Fruit fly (Drosophila melanogaster) whole organism, embryonic: ENCODE measurements around the gene CG18473.

ENCODE experiments used
- Adf1 ChIP-seq: fragments of 200-800 bp; sonication (Bioruptor generic); IDR thresholded peaks from 2 replicates; pipeline ENCODE4 v1.3.6; 2022; ENCODE audit warnings: missing biosample characterization, missing genetic modification characterization
- Atf3 ChIP-seq: fragments of 200-800 bp; sonication (Bioruptor generic); optimal IDR thresholded peaks from 3 replicates; lab custom pipeline; 2016; ENCODE audit warnings: missing biosample characterization, missing genetic modification characterization
- CG10565 ChIP-seq: fragments of 200-800 bp; sonication (Bioruptor generic); optimal IDR thresholded peaks from 3 replicates; lab custom pipeline; 2016; ENCODE audit warnings: missing biosample characterization, mild to moderate bottlenecking, missing genetic modification characterization
- CG11398 ChIP-seq: fragments of 200-800 bp; sonication (Bioruptor generic); optimal IDR thresholded peaks from 2 replicates; lab custom pipeline; 2016; ENCODE audit warnings: missing biosample characterization, missing genetic modification characterization
- CG11723 ChIP-seq: fragments of 200-800 bp; sonication (Bioruptor generic); optimal IDR thresholded peaks from 2 replicates; lab custom pipeline; 2017; ENCODE audit warnings: missing biosample characterization, mild to moderate bottlenecking, missing genetic modification characterization
- CG12219 ChIP-seq: fragments of 200-800 bp; sonication (Bioruptor generic); optimal IDR thresholded peaks from 3 replicates; lab custom pipeline; 2018; ENCODE audit warnings: missing biosample characterization, mild to moderate bottlenecking, missing genetic modification characterization
- CG13894 ChIP-seq: fragments of 200-800 bp; sonication (Bioruptor generic); optimal IDR thresholded peaks from 3 replicates; lab custom pipeline; 2018; ENCODE audit warnings: missing biosample characterization, mild to moderate bottlenecking, missing genetic modification characterization, moderate library complexity
- CG15514 ChIP-seq: fragments of 200-800 bp; sonication (Bioruptor generic); optimal IDR thresholded peaks from 3 replicates; lab custom pipeline; 2017; ENCODE audit warnings: missing biosample characterization, missing genetic modification characterization, mild to moderate bottlenecking, moderate library complexity, missing genetic modification reagents
- CG15601 ChIP-seq: fragments of 200-800 bp; sonication (Bioruptor generic); optimal IDR thresholded peaks from 3 replicates; lab custom pipeline; 2019; ENCODE audit warnings: missing biosample characterization, mild to moderate bottlenecking, missing genetic modification characterization, moderate library complexity
- CG17568 ChIP-seq: fragments of 200-800 bp; sonication (Bioruptor generic); optimal IDR thresholded peaks from 2 replicates; lab custom pipeline; 2018; ENCODE audit warnings: missing biosample characterization, mild to moderate bottlenecking, missing genetic modification characterization, moderate library complexity
- CG17829 ChIP-seq: fragments of 200-800 bp; optimal IDR thresholded peaks from 2 replicates; lab custom pipeline; 2019; ENCODE audit warnings: missing biosample characterization, mild to moderate bottlenecking, missing genetic modification characterization, moderate library complexity
- CG18262 ChIP-seq: fragments of 200-800 bp; optimal IDR thresholded peaks from 3 replicates; lab custom pipeline; 2019; ENCODE audit warnings: missing biosample characterization, mild to moderate bottlenecking, missing genetic modification characterization, moderate library complexity
- CG18476 ChIP-seq: fragments of 200-800 bp; sonication (Bioruptor generic); optimal IDR thresholded peaks from 2 replicates; lab custom pipeline; 2016; ENCODE audit warnings: missing biosample characterization, mild to moderate bottlenecking, missing genetic modification characterization
- CG2120 ChIP-seq: fragments of 200-800 bp; sonication (Bioruptor generic); optimal IDR thresholded peaks from 3 replicates; lab custom pipeline; 2016; ENCODE audit warnings: missing biosample characterization, missing genetic modification characterization
- CG2875 ChIP-seq: fragments of 200-800 bp; sonication (Bioruptor generic); optimal IDR thresholded peaks from 2 replicates; lab custom pipeline; 2017; ENCODE audit warnings: missing biosample characterization, mild to moderate bottlenecking, missing genetic modification characterization, missing genetic modification reagents
- CG30020 ChIP-seq: fragments of 200-800 bp; optimal IDR thresholded peaks from 2 replicates; lab custom pipeline; 2019; ENCODE audit warnings: missing biosample characterization, mild to moderate bottlenecking, missing genetic modification characterization, moderate library complexity
- CG30403 ChIP-seq: fragments of 200-800 bp; sonication (Bioruptor generic); optimal IDR thresholded peaks from 3 replicates; lab custom pipeline; 2016; ENCODE audit warnings: missing biosample characterization, missing genetic modification characterization
- CG34422 ChIP-seq: fragments of 200-800 bp; sonication (Bioruptor generic); IDR thresholded peaks from 3 replicates; pipeline ENCODE4 v1.3.6; 2022; ENCODE audit warnings: missing biosample characterization, missing genetic modification characterization
- CG7556 ChIP-seq: fragments of 200-800 bp; sonication (Bioruptor generic); optimal IDR thresholded peaks from 2 replicates; lab custom pipeline; 2017; ENCODE audit warnings: missing biosample characterization, mild to moderate bottlenecking, missing genetic modification characterization
- CG7839 ChIP-seq: fragments of 200-800 bp; sonication (Bioruptor generic); optimal IDR thresholded peaks from 3 replicates; lab custom pipeline; 2018; ENCODE audit warnings: missing biosample characterization, mild to moderate bottlenecking, missing genetic modification characterization, moderate library complexity
- CG8089 ChIP-seq: fragments of 200-800 bp; sonication (Bioruptor generic); optimal IDR thresholded peaks from 3 replicates; lab custom pipeline; 2016; ENCODE audit warnings: missing biosample characterization, missing genetic modification characterization
- CG9932 ChIP-seq: fragments of 200-800 bp; sonication (Bioruptor generic); IDR thresholded peaks from 2 replicates; pipeline ENCODE4 v1.3.6; 2022; ENCODE audit warnings: missing biosample characterization, missing genetic modification characterization
- D19A ChIP-seq: fragments of 200-800 bp; optimal IDR thresholded peaks from 3 replicates; lab custom pipeline; 2019; ENCODE audit warnings: missing biosample characterization, mild to moderate bottlenecking, missing genetic modification characterization, moderate library complexity
- Dek ChIP-seq: fragments of 200-800 bp; sonication (Bioruptor generic); optimal IDR thresholded peaks from 3 replicates; lab custom pipeline; 2019; ENCODE audit warnings: missing biosample characterization, mild to moderate bottlenecking, missing genetic modification characterization, moderate library complexity
- Dll ChIP-seq: fragments of 200-800 bp; sonication (Bioruptor generic); IDR thresholded peaks from 4 replicates; pipeline ENCODE4 v1.3.6; 2022; ENCODE audit warnings: missing biosample characterization, missing genetic modification characterization; ENCODE audit not compliant: partially characterized antibody
- Fer1 ChIP-seq: fragments of 200-800 bp; sonication (Bioruptor generic); optimal IDR thresholded peaks from 2 replicates; lab custom pipeline; 2017; ENCODE audit warnings: missing biosample characterization, mild to moderate bottlenecking, missing genetic modification characterization
- HLH3B ChIP-seq: fragments of 200-800 bp; sonication (Bioruptor generic); IDR thresholded peaks from 2 replicates; pipeline ENCODE4 v1.3.6; 2022; ENCODE audit warnings: missing biosample characterization, missing genetic modification characterization
- Hr51 ChIP-seq, 2 experiments: fragments of 200-800 bp; sonication (Bioruptor generic); optimal IDR thresholded peaks; 2 replicates in 1 of 2; 3 replicates in 1 of 2; lab custom pipeline; 2016 to 2018; ENCODE audit warnings: missing biosample characterization in 2 of 2, missing genetic modification characterization in 2 of 2, mild to moderate bottlenecking in 1 of 2, moderate library complexity in 1 of 2
- Hr78 ChIP-seq, 2 experiments: fragments of 200-800 bp in 1 of 2; fragments of >200 bp in 1 of 2; sonication (Bioruptor generic) in 1 of 2; optimal IDR thresholded peaks; 2 replicates each; lab custom pipeline; 2017 to 2019; ENCODE audit warnings: missing biosample characterization in 2 of 2, missing genetic modification characterization in 2 of 2, mild to moderate bottlenecking in 1 of 2, moderate library complexity in 1 of 2
- Med ChIP-seq: fragments of 200-800 bp; sonication (Bioruptor generic); peaks from one replicate; lab custom pipeline; 2016; ENCODE audit warnings: missing biosample characterization, missing genetic modification characterization, mild to moderate bottlenecking, inconsistent platforms, moderate library complexity
- Nf-YB ChIP-seq: fragments of 200-800 bp; sonication (Bioruptor generic); optimal IDR thresholded peaks from 3 replicates; lab custom pipeline; 2019; ENCODE audit warnings: missing biosample characterization, mild to moderate bottlenecking, missing genetic modification characterization, moderate library complexity
- PHDP ChIP-seq: fragments of 200-800 bp; sonication (Bioruptor generic); optimal IDR thresholded peaks from 3 replicates; lab custom pipeline; 2018; ENCODE audit warnings: missing biosample characterization, mild to moderate bottlenecking, missing genetic modification characterization, moderate library complexity
- Usf ChIP-seq: fragments of 200-800 bp; sonication (Bioruptor generic); optimal IDR thresholded peaks from 2 replicates; lab custom pipeline; 2017; ENCODE audit warnings: missing genotype, missing biosample characterization, missing genetic modification characterization
- YL-1 ChIP-seq: fragments of 200-800 bp; sonication (Bioruptor generic); optimal IDR thresholded peaks from 3 replicates; lab custom pipeline; 2017; ENCODE audit warnings: missing biosample characterization, mild to moderate bottlenecking, missing genetic modification characterization
- chm ChIP-seq: fragments of 200-800 bp; sonication (Bioruptor generic); IDR thresholded peaks from 2 replicates; pipeline ENCODE4 v1.3.6; 2022; ENCODE audit warnings: missing biosample characterization, missing genetic modification characterization
- dmrt11E ChIP-seq: fragments of 200-800 bp; sonication (Bioruptor generic); optimal IDR thresholded peaks from 3 replicates; lab custom pipeline; 2018; ENCODE audit warnings: missing biosample characterization, mild to moderate bottlenecking, missing genetic modification characterization, moderate library complexity
- dmrt99B ChIP-seq: fragments of 200-800 bp; sonication (Bioruptor generic); optimal IDR thresholded peaks from 2 replicates; lab custom pipeline; 2018; ENCODE audit warnings: missing biosample characterization, mild to moderate bottlenecking, missing genetic modification characterization, moderate library complexity
- grau ChIP-seq: fragments of 200-800 bp; optimal IDR thresholded peaks from 3 replicates; lab custom pipeline; 2019; ENCODE audit warnings: missing biosample characterization, mild to moderate bottlenecking, missing genetic modification characterization, moderate library complexity
- insv ChIP-seq, 2 experiments: fragments of 200-800 bp; sonication (Bioruptor generic); optimal IDR thresholded peaks; 3 replicates each; lab custom pipeline; 2016 to 2018; ENCODE audit warnings: missing biosample characterization in 2 of 2, missing genetic modification characterization in 2 of 2
- kah ChIP-seq: fragments of 200-800 bp; sonication (Bioruptor generic); optimal IDR thresholded peaks from 2 replicates; lab custom pipeline; 2018; ENCODE audit warnings: missing biosample characterization, mild to moderate bottlenecking, missing genetic modification characterization
- klu ChIP-seq: fragments of 200-800 bp; sonication (Bioruptor generic); IDR thresholded peaks from 2 replicates; pipeline ENCODE4 v1.3.6; 2022; ENCODE audit warnings: missing biosample characterization, missing genetic modification characterization
- lola ChIP-seq, 3 experiments: fragments of >200 bp in 2 of 3; fragments of 200-800 bp in 1 of 3; sonication (Bioruptor generic) in 1 of 3; optimal IDR thresholded peaks; 2 replicates each; lab custom pipeline; 2017 to 2019; ENCODE audit warnings: missing biosample characterization in 3 of 3, missing genetic modification characterization in 3 of 3, mild to moderate bottlenecking in 1 of 3, moderate library complexity in 1 of 3
- maf-S ChIP-seq: fragments of 200-800 bp; sonication (Bioruptor generic); optimal IDR thresholded peaks from 2 replicates; lab custom pipeline; 2016; ENCODE audit warnings: missing biosample characterization, missing genetic modification characterization
- odd ChIP-seq: fragments of 200-800 bp; sonication (Bioruptor generic); optimal IDR thresholded peaks from 2 replicates; lab custom pipeline; 2017; ENCODE audit warnings: missing biosample characterization, mild to moderate bottlenecking, missing genetic modification characterization
- p53 ChIP-seq: fragments of 200-800 bp; sonication (Bioruptor generic); optimal IDR thresholded peaks from 2 replicates; lab custom pipeline; 2016; ENCODE audit warnings: missing biosample characterization, missing genetic modification characterization
- repo ChIP-seq: fragments of 200-800 bp; sonication (Bioruptor generic); optimal IDR thresholded peaks from 2 replicates; lab custom pipeline; 2016; ENCODE audit warnings: missing biosample characterization, missing genetic modification characterization
- schlank ChIP-seq: fragments of 200-800 bp; sonication (Bioruptor generic); optimal IDR thresholded peaks from 2 replicates; lab custom pipeline; 2018; ENCODE audit warnings: missing biosample characterization, mild to moderate bottlenecking, missing genetic modification characterization
- zfh2 ChIP-seq: fragments of 200-800 bp; sonication (Bioruptor generic); optimal IDR thresholded peaks from 2 replicates; lab custom pipeline; 2016; ENCODE audit warnings: missing biosample characterization, missing genetic modification characterization

The CG18473 gene

dm6 chr3R:9342248-9342882 is 20.7 kb upstream of the CG18473 start (continued):
- TF ChIP-seq CG34422 (GFP tag; lab: Robert Waterston, UW) = peak; percentile 34; the same call in 1 of the 3 replicates
- peak; percentile 50 for TF ChIP-seq CG12219
- peak; percentile 91 for TF ChIP-seq Med (GFP tag; lab: Kevin White, UChicago)
- peak; percentile 6; the same call in 1 of the 2 replicates for TF ChIP-seq chm (GFP tag; lab: Robert Waterston, UW)
- TF ChIP-seq CG15514 = peak; percentile 69
- TF ChIP-seq Hr78 (GFP tag; optimal IDR thresholded peaks at IDR 0.05; lab: Kevin White, UChicago) = no peak
- TF ChIP-seq Atf3 (GFP tag; lab: Kevin White, UChicago) = peak; percentile 13
- peak; percentile 80 for TF ChIP-seq Fer1 (GFP tag; lab: Kevin White, UChicago)
- peak; percentile 30 for TF ChIP-seq Nf-YB (GFP tag; lab: Kevin White, UChicago)
- peak in 1 of 2 experiments; percentile 38 for TF ChIP-seq insv (GFP tag; optimal IDR thresholded peaks at IDR 0.05; lab: Kevin White, UChicago)
- peak; percentile 26 for TF ChIP-seq CG30020 (tag; lab: Kevin White, UChicago)
- peak; percentile 24 for TF ChIP-seq dmrt99B (tag; lab: Kevin White, UChicago)
- TF ChIP-seq CG18262 = peak; percentile 52
- TF ChIP-seq zfh2 (GFP tag; lab: Kevin White, UChicago) = no peak
- peak; percentile 29 for TF ChIP-seq Dek (tag; lab: Kevin White, UChicago)
- peak; percentile 39 for TF ChIP-seq schlank (tag; lab: Kevin White, UChicago)
- TF ChIP-seq repo (GFP tag; lab: Kevin White, UChicago) = no peak
- peak; percentile 21 for TF ChIP-seq CG11723 (GFP tag; lab: Kevin White, UChicago)
- peak; percentile 25 for TF ChIP-seq dmrt11E (tag; lab: Kevin White, UChicago)
- TF ChIP-seq CG7556 (GFP tag; lab: Kevin White, UChicago) = peak; percentile 50
- TF ChIP-seq CG17829 = peak; percentile 64
- no peak for TF ChIP-seq Usf (GFP tag; lab: Kevin White, UChicago)
- peak in 1 of 3 experiments; percentile 32 for TF ChIP-seq lola (GFP tag; optimal IDR thresholded peaks at IDR 0.05; lab: Kevin White, UChicago)
- TF ChIP-seq odd = peak; percentile 65
- peak; percentile 58 for TF ChIP-seq grau (tag; lab: Kevin White, UChicago)
- peak; percentile 48 for TF ChIP-seq CG17568 (GFP tag; lab: Kevin White, UChicago)
- TF ChIP-seq CG10565 (GFP tag; lab: Kevin White, UChicago) = no peak
- peak; percentile 53 for TF ChIP-seq CG7839 (tag; lab: Kevin White, UChicago)
- peak; percentile 38 for TF ChIP-seq CG30403 (GFP tag; lab: Kevin White, UChicago)
- TF ChIP-seq PHDP (tag; lab: Kevin White, UChicago) = peak; percentile 73
- TF ChIP-seq p53 (GFP tag; lab: Kevin White, UChicago) = no peak
- TF ChIP-seq CG13894 (tag; lab: Kevin White, UChicago) = peak; percentile 54
- TF ChIP-seq CG15601 = peak; percentile 61
- peak; percentile 4 for TF ChIP-seq CG2120 (GFP tag; lab: Kevin White, UChicago)
- TF ChIP-seq CG18476 = peak; percentile 19
- peak; percentile 17; the same call in 1 of the 2 replicates for TF ChIP-seq Adf1
- TF ChIP-seq YL-1 (GFP tag; lab: Kevin White, UChicago) = peak; percentile 7
- TF ChIP-seq klu (GFP tag; lab: Robert Waterston, UW) = no peak
- peak; percentile 67 for TF ChIP-seq D19A
- TF ChIP-seq CG11398 (GFP tag; lab: Kevin White, UChicago) = no peak
- TF ChIP-seq maf-S (GFP tag; lab: Kevin White, UChicago) = no peak
- TF ChIP-seq CG8089 (GFP tag; lab: Kevin White, UChicago) = no peak
- TF ChIP-seq Hr51 (GFP tag; optimal IDR thresholded peaks at IDR 0.05; lab: Kevin White, UChicago) = peak in 1 of 2 experiments; percentile 17
- TF ChIP-seq CG9932 (GFP tag; lab: Robert Waterston, UW) = peak; percentile 11; the same call in 1 of the 2 replicates
- no peak for TF ChIP-seq Dll (GFP tag; lab: Robert Waterston, UW)
- TF ChIP-seq HLH3B (GFP tag; lab: Robert Waterston, UW) = peak; percentile 20; the same call in 1 of the 2 replicates
- TF ChIP-seq CG2875 (GFP tag; lab: Kevin White, UChicago) = peak; percentile 44
- peak; percentile 70 for TF ChIP-seq kah (GFP tag; lab: Kevin White, UChicago)
